Worm (Caenorhabditis elegans) whole organism, late embryonic: ENCODE data around the gene idpc-4.

Experiments used
- F13H6.1 ChIP-seq: sonication (generic microtip); optimal IDR thresholded peaks from 2 replicates; lab custom pipeline; 2016; ENCODE audit warnings: missing genetic modification characterization, missing compliant biosample characterization
- Y22D7AL.16 ChIP-seq: sonication (generic microtip); optimal IDR thresholded peaks from 2 replicates; lab custom pipeline; 2016; ENCODE audit warnings: missing genetic modification characterization, missing compliant biosample characterization
- ceh-34 ChIP-seq: sonication (generic microtip); optimal IDR thresholded peaks from 2 replicates; lab custom pipeline; 2016; ENCODE audit warnings: mild to moderate bottlenecking, missing genetic modification characterization, missing compliant biosample characterization
- ceh-45 ChIP-seq: fragments of 200-800 bp; sonication (Bioruptor generic); IDR thresholded peaks from 2 replicates; pipeline ENCODE4 v1.3.6; 2022; ENCODE audit warnings: missing genetic modification reagents, missing genetic modification characterization, missing compliant biosample characterization
- dmd-4 ChIP-seq: sonication (generic microtip); optimal IDR thresholded peaks from 2 replicates; lab custom pipeline; 2016; ENCODE audit warnings: borderline replicate concordance, missing genetic modification characterization, missing compliant biosample characterization
- eyg-1 ChIP-seq: sonication (generic microtip); optimal IDR thresholded peaks from 2 replicates; lab custom pipeline; 2016; ENCODE audit warnings: missing genotype, missing genetic modification characterization, missing compliant biosample characterization
- lin-11 ChIP-seq: fragments of 200-800 bp; sonication (Bioruptor generic); optimal IDR thresholded peaks from 2 replicates; lab custom pipeline; 2018; ENCODE audit warnings: mild to moderate bottlenecking, missing genetic modification characterization, missing compliant biosample characterization
- nhr-11 ChIP-seq: fragments of 150-350 bp; optimal IDR thresholded peaks from 2 replicates; lab custom pipeline; 2014; ENCODE audit warnings: missing biosample characterization, missing genetic modification characterization
- npax-4 ChIP-seq: sonication (generic microtip); optimal IDR thresholded peaks from 2 replicates; lab custom pipeline; 2016; ENCODE audit warnings: missing genetic modification characterization, missing compliant biosample characterization
- pag-3 ChIP-seq: sonication (generic microtip); optimal IDR thresholded peaks from 2 replicates; lab custom pipeline; 2016; ENCODE audit warnings: missing compliant biosample characterization, missing genetic modification characterization, borderline replicate concordance
- pha-4 ChIP-seq: fragments of 150-350 bp; optimal IDR thresholded peaks from 2 replicates; lab custom pipeline; 2018; ENCODE audit warnings: missing biosample characterization, missing genetic modification reagents, missing genetic modification characterization
- pqm-1 ChIP-seq: sonication (generic microtip); optimal IDR thresholded peaks from 2 replicates; lab custom pipeline; 2016; ENCODE audit warnings: missing genetic modification characterization, missing compliant biosample characterization
- pros-1 ChIP-seq: fragments of 150-350 bp; optimal IDR thresholded peaks from 2 replicates; lab custom pipeline; 2014; ENCODE audit warnings: missing biosample characterization, missing genetic modification reagents, missing genetic modification characterization
- tbx-2 ChIP-seq: sonication (generic microtip); optimal IDR thresholded peaks from 2 replicates; lab custom pipeline; 2016; ENCODE audit warnings: missing genetic modification characterization, missing compliant biosample characterization

ce11 chrV:9584263-9584662 is 41.0 kb upstream of the idpc-4 start:
- no peak for TF ChIP-seq nhr-11 (tag; lab: Kevin White, UChicago)
- no peak for TF ChIP-seq tbx-2 (tag; lab: Kevin White, UChicago)
- TF ChIP-seq eyg-1 (tag; lab: Kevin White, UChicago) = no peak
- no peak for TF ChIP-seq lin-11 (tag; lab: Kevin White, UChicago)
- TF ChIP-seq ceh-34 (tag; lab: Kevin White, UChicago) = no peak
- no peak for TF ChIP-seq Y22D7AL.16 (tag; lab: Kevin White, UChicago)
- TF ChIP-seq pqm-1 = no peak
- no peak for TF ChIP-seq pha-4
- no peak for TF ChIP-seq npax-4
- TF ChIP-seq dmd-4 = no peak
- no peak for TF ChIP-seq ceh-45 (GFP tag; lab: Robert Waterston, UW)
- no peak for TF ChIP-seq pag-3
- no peak for TF ChIP-seq pros-1 (tag; lab: Kevin White, UChicago)
- no peak for TF ChIP-seq F13H6.1
